Worm (Caenorhabditis elegans) whole organism, midembryonic: Measurements from ENCODE around the gene csn-4.

Source experiments
- T22C8.4 ChIP-seq: fragments of 200-800 bp; sonication (Bioruptor generic); IDR thresholded peaks from 2 replicates; pipeline ENCODE4 v1.3.6; 2022; ENCODE audit warnings: missing genetic modification characterization, missing compliant biosample characterization
- flt-1 ChIP-seq: fragments of 200-800 bp; sonication (Bioruptor generic); IDR thresholded peaks from 2 replicates; pipeline ENCODE4 v1.3.6; 2022; ENCODE audit warnings: missing genetic modification characterization, missing compliant biosample characterization
- ref-1 ChIP-seq: fragments of 200-800 bp; sonication (Bioruptor generic); conservative IDR thresholded peaks from 2 replicates; pipeline ENCODE4 v1.3.6; 2022; ENCODE audit warnings: missing genetic modification reagents, missing genetic modification characterization, missing compliant biosample characterization
- tab-1 ChIP-seq: fragments of 200-800 bp; sonication (Bioruptor generic); IDR thresholded peaks from 2 replicates; pipeline ENCODE4 v1.3.6; 2022; ENCODE audit warnings: missing genetic modification characterization, missing compliant biosample characterization
- ztf-23 ChIP-seq: fragments of 200-800 bp; sonication (Bioruptor generic); IDR thresholded peaks from 2 replicates; pipeline ENCODE4 v1.3.6; 2022; ENCODE audit warnings: missing genetic modification reagents, missing genetic modification characterization, missing compliant biosample characterization
- ztf-29 ChIP-seq: fragments of 200-800 bp; sonication (Bioruptor generic); IDR thresholded peaks from 2 replicates; pipeline ENCODE4 v1.3.6; 2022; ENCODE audit warnings: missing genetic modification reagents, missing genetic modification characterization, missing compliant biosample characterization

DNA sequence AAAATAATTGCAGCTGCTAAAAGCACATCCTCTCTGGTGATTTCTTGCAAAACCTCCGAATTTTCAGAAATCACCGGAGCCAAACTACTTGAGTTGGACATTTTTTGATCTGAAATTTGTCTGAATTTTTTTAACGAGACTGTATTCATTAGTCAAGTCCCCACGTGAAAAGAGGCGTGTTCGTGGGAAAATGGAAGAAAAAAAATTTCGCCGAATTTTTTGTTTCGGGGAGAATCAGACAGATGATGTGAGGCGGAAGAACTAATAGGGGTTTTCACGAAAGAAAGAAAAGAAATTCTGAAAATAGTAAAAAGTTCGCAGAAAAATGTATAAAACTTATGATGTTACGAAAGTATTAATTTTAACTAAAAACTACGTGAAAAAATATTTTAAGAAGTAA, 31.8 kb upstream of the csn-4 start, which contains the start of gene srx-13:
- TF ChIP-seq tab-1 (GFP tag; lab: Robert Waterston, UW) (no peak), T22C8.4 (no peak), ztf-23 (GFP tag; lab: Robert Waterston, UW) (no peak), ztf-29 (no peak), flt-1 (no peak), ref-1 (GFP tag; lab: Robert Waterston, UW) (no peak)
